Fruit fly (Drosophila melanogaster) S2 (cell line): ENCODE measurements around the gene CG12112.

ENCODE experiments used
- CG8478 ChIP-seq: fragments of >200 bp; optimal IDR thresholded peaks from 2 replicates; lab custom pipeline; 2018
- CTCF ChIP-seq, 2 experiments: fragments of >200 bp; optimal IDR thresholded peaks; 2 replicates each; lab custom pipeline; 2018

- no peak for TF ChIP-seq CG8478 (lab: Kevin White, UChicago)
- TF ChIP-seq CTCF (optimal IDR thresholded peaks at IDR 0.05; lab: Kevin White, UChicago), result no peak
These were observed 23.3 kb downstream of the CG12112 start for dm6 chrX:8536649-8537048.
